Fruit fly (Drosophila melanogaster): Measurements from ENCODE around the gene twin.
A peak's percentile ranks its signal among the peaks of the same experiment; 100 is the strongest.

twin gene

DNA sequence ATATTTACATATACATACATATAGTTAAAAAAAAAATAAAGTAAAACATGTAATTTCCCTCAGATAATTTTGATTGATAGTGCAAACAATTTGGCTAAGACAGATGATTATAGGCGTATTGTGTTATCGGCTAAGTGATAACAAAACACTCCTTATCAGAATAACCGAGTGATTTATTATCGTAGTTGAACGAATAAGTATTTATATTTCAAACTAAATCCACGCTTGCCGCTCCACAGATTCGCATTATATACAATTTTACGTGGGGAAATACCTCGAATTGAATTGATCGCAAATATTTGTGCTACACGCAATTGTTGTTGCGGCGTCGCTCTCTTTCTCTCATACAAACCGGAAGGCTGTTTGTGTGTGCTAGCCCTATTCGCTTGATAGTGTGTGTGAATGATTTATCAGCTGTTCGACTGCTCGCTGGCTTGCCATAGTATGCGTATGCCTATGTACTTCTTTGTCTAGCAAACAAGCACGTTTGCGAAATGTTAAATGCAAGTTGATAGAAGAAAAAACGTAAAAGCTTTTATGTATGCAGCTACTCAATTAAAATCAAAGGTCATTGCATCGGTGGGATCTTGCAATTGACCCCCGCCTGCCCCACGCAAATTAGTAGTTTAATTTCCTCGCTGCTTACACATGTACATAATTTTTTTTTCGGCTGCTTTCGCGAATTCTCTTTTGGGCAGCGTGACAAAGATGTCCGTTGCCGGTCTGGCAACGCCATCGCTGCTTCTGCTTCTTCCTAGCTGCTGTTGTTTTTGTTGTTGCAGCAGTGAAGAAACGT, 11.8 kb upstream of the twin start (continued):
- TF ChIP-seq dmrt99B (tag; optimal IDR thresholded peaks at IDR 0.05) = no peak
- no peak for TF ChIP-seq Nf-YB (GFP tag; optimal IDR thresholded peaks at IDR 0.05)
- no peak for TF ChIP-seq run (tag; optimal IDR thresholded peaks at IDR 0.05)
- no peak for TF ChIP-seq da (GFP tag; optimal IDR thresholded peaks at IDR 0.05)
- no peak for TF ChIP-seq Hr78 (GFP tag; optimal IDR thresholded peaks at IDR 0.05)
- TF ChIP-seq az2 (GFP tag; optimal IDR thresholded peaks at IDR 0.05) = no peak
- TF ChIP-seq dm (GFP tag; optimal IDR thresholded peaks at IDR 0.05) = peak; percentile 67
- TF ChIP-seq Ets97D (GFP tag; optimal IDR thresholded peaks at IDR 0.05) = no peak
- peak; percentile 4 for TF ChIP-seq Fer1 (GFP tag; optimal IDR thresholded peaks at IDR 0.05)
- no peak for TF ChIP-seq CG1792 (GFP tag; optimal IDR thresholded peaks at IDR 0.05)
- no peak for TF ChIP-seq CG18011 (GFP tag; optimal IDR thresholded peaks at IDR 0.05)
- TF ChIP-seq CG17612 (GFP tag; IDR thresholded peaks at IDR 0.05) = no peak
- no peak for TF ChIP-seq Tbp (GFP tag; optimal IDR thresholded peaks at IDR 0.05)
- no peak for TF ChIP-seq CG2678 (tag; optimal IDR thresholded peaks at IDR 0.05)
- TF ChIP-seq CG9932 (GFP tag; IDR thresholded peaks at IDR 0.05) = no peak
- TF ChIP-seq en (GFP tag; optimal IDR thresholded peaks at IDR 0.05) = no peak
- TF ChIP-seq sens (GFP tag) = peak; percentile 85
- TF ChIP-seq Drgx (GFP tag; IDR thresholded peaks at IDR 0.05) = no peak; the same call in 1 of the 2 replicates
- no peak for TF ChIP-seq usp (GFP tag; optimal IDR thresholded peaks at IDR 0.05)
- no peak for TF ChIP-seq CG2199 (GFP tag; IDR thresholded peaks at IDR 0.05)
- TF ChIP-seq CG8359 (GFP tag; optimal IDR thresholded peaks at IDR 0.05; ENCODE audit: borderline replicate concordance) = no peak
- TF ChIP-seq ap (GFP tag; IDR thresholded peaks at IDR 0.05) = no peak
- peak; percentile 64; the same call in 1 of the 3 replicates for TF ChIP-seq CG34422 (GFP tag; IDR thresholded peaks at IDR 0.05)
- no peak for TF ChIP-seq crc (GFP tag; optimal IDR thresholded peaks at IDR 0.05)
- no peak for TF ChIP-seq CG14965 (GFP tag; optimal IDR thresholded peaks at IDR 0.05; ENCODE audit: borderline replicate concordance)
- no peak for TF ChIP-seq CG42726 (GFP tag; IDR thresholded peaks at IDR 0.05; ENCODE audit: partially characterized antibody)
- no peak for TF ChIP-seq Sin3A (optimal IDR thresholded peaks at IDR 0.05)
- TF ChIP-seq stwl (tag; optimal IDR thresholded peaks at IDR 0.05) = peak; percentile 19
- TF ChIP-seq CG7786 (GFP tag; optimal IDR thresholded peaks at IDR 0.05) = no peak
- no peak for TF ChIP-seq CG11085 (GFP tag; IDR thresholded peaks at IDR 0.05)
- no peak for TF ChIP-seq CG8944 (GFP tag; optimal IDR thresholded peaks at IDR 0.05)
- TF ChIP-seq CG6272 (GFP tag; IDR thresholded peaks at IDR 0.05) = no peak
- no peak for TF ChIP-seq insv (GFP tag; optimal IDR thresholded peaks at IDR 0.05)
- TF ChIP-seq CG16863 (GFP tag; optimal IDR thresholded peaks at IDR 0.05) = no peak
- TF ChIP-seq Ets65A (GFP tag) = peak; percentile 88
- TF ChIP-seq br (optimal IDR thresholded peaks at IDR 0.05) = no peak
- TF ChIP-seq CG5180 (GFP tag; optimal IDR thresholded peaks at IDR 0.05) = peak; percentile 76
- TF ChIP-seq jing (GFP tag; optimal IDR thresholded peaks at IDR 0.05) = no peak
- no peak for TF ChIP-seq Dip3 (GFP tag; optimal IDR thresholded peaks at IDR 0.05)
- no peak for TF ChIP-seq CG15011 (GFP tag; optimal IDR thresholded peaks at IDR 0.05)
- no peak for TF ChIP-seq gsb-n (tag; optimal IDR thresholded peaks at IDR 0.05)
- no peak for TF ChIP-seq CG10431 (GFP tag; optimal IDR thresholded peaks at IDR 0.05)
- TF ChIP-seq her (GFP tag; optimal IDR thresholded peaks at IDR 0.05) = no peak
- TF ChIP-seq CG12155 (GFP tag; optimal IDR thresholded peaks at IDR 0.05) = peak; percentile 76
- no peak for TF ChIP-seq Doc2 (GFP tag; IDR thresholded peaks at IDR 0.05)
- TF ChIP-seq CG1529 (GFP tag; optimal IDR thresholded peaks at IDR 0.05) = no peak
- TF ChIP-seq Dp (GFP tag; optimal IDR thresholded peaks at IDR 0.05) = no peak
- TF ChIP-seq CG15696 (tag; optimal IDR thresholded peaks at IDR 0.05) = no peak
- TF ChIP-seq CG8388 (GFP tag; optimal IDR thresholded peaks at IDR 0.05) = no peak
- TF ChIP-seq CG8924 (tag; optimal IDR thresholded peaks at IDR 0.05) = peak; percentile 22
- no peak for TF ChIP-seq pfk (GFP tag; optimal IDR thresholded peaks at IDR 0.05)
